Worm (Caenorhabditis elegans): Measurements from ENCODE around the gene fbxa-139.
"Not testable (repeated sequence)": the region's sequence is repeated elsewhere in the genome, so short reads cannot be mapped to it uniquely, and the experiment has no call there.

Gene fbxa-139

ce11 chrV:15610350-15610940, 16.0 kb upstream of the fbxa-139 start, which contains the start of the genes fbxa-153 and str-12 (continued):
- TF ChIP-seq flh-1 (GFP tag; optimal IDR thresholded peaks at IDR 0.05) (no peak), sem-2 (GFP tag; optimal IDR thresholded peaks at IDR 0.05) (no peak), pha-4 (tag; optimal IDR thresholded peaks at IDR 0.05) (peak; percentile 45), nhr-12 (tag; optimal IDR thresholded peaks at IDR 0.05) (no peak), lsy-2 (tag; optimal IDR thresholded peaks at IDR 0.05) (no peak), zip-8 (tag; optimal IDR thresholded peaks at IDR 0.05) (peak; percentile 20), ceh-39 (tag; optimal IDR thresholded peaks at IDR 0.05) (peak; percentile 48), snpc-4 (tag; optimal IDR thresholded peaks at IDR 0.05) (no peak), ham-2 (GFP tag; optimal IDR thresholded peaks at IDR 0.05) (peak; percentile 17)

ce11 chrV:15605045-15605444, 10.6 kb upstream of the fbxa-139 start, which contains the start of gene fbxa-154:
Gene fbxa-154 (minus strand): TSS chrV:15605145.
- TF ChIP-seq bed-3 (GFP tag; optimal IDR thresholded peaks at IDR 0.05): no peak
- no peak for TF ChIP-seq blmp-1 (tag; optimal IDR thresholded peaks at IDR 0.05)
- no peak for TF ChIP-seq ceh-43 (GFP tag; optimal IDR thresholded peaks at IDR 0.05)
- no peak for TF ChIP-seq lsy-2 (tag; optimal IDR thresholded peaks at IDR 0.05)
- no peak for TF ChIP-seq lin-32 (GFP tag; optimal IDR thresholded peaks at IDR 0.05)
- no peak for TF ChIP-seq elt-1 (tag; optimal IDR thresholded peaks at IDR 0.05; ENCODE audit: borderline replicate concordance, insufficient read depth)
- TF ChIP-seq nhr-76 (tag; optimal IDR thresholded peaks at IDR 0.05): no peak
- no peak for TF ChIP-seq ces-1 (GFP tag; optimal IDR thresholded peaks at IDR 0.05)
- TF ChIP-seq mab-5 (tag; optimal IDR thresholded peaks at IDR 0.05): no peak
- TF ChIP-seq ceh-39 (tag; optimal IDR thresholded peaks at IDR 0.05): no peak
- no peak for TF ChIP-seq nhr-2 (tag; optimal IDR thresholded peaks at IDR 0.05)
- no peak for TF ChIP-seq zip-8 (tag; optimal IDR thresholded peaks at IDR 0.05)
- TF ChIP-seq hlh-1 (tag; optimal IDR thresholded peaks at IDR 0.05): no peak
- no peak for TF ChIP-seq drap-1 (GFP tag; optimal IDR thresholded peaks at IDR 0.05)
- no peak for TF ChIP-seq tbx-8 (GFP tag; optimal IDR thresholded peaks at IDR 0.05)
- TF ChIP-seq snpc-4 (tag; optimal IDR thresholded peaks at IDR 0.05): no peak
- no peak for TF ChIP-seq cnd-1 (tag; optimal IDR thresholded peaks at IDR 0.05)
- TF ChIP-seq mls-2 (tag; optimal IDR thresholded peaks at IDR 0.05): no peak

DNA sequence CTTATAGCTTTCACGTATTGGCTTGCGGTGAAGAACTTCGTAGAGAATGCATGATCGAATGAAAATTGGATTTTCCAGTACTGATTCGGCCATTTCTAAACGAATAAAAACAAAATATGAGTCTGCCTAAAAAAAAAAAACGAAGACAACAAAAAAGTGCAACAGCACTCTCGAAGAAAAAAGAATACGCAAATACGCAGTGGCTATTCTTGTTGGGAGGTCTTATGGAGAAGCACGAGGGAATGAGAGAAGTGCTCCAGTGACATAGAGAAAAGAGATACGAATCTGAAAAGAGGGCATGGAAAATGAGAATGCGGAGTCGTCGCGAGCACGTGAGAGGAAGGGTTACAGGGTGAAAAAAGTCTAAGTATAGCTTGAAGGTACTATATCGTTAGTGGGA, 7.8 kb upstream of the fbxa-139 start, which contains the start of gene fbxa-152:
Gene fbxa-152, minus strand, starts transcription at position 101 of the 400 bp plus-strand sequence.
- TF ChIP-seq ces-1 (GFP tag; optimal IDR thresholded peaks at IDR 0.05) (no peak), pha-4 (tag; optimal IDR thresholded peaks at IDR 0.05) (no peak), nhr-76 (tag; optimal IDR thresholded peaks at IDR 0.05) (no peak), cnd-1 (tag; optimal IDR thresholded peaks at IDR 0.05) (no peak), nhr-28 (tag; optimal IDR thresholded peaks at IDR 0.05) (no peak), elt-3 (tag; optimal IDR thresholded peaks at IDR 0.05) (no peak), M03D4.4 (tag; optimal IDR thresholded peaks at IDR 0.05) (no peak), blmp-1 (tag; optimal IDR thresholded peaks at IDR 0.05) (no peak), lin-32 (GFP tag; optimal IDR thresholded peaks at IDR 0.05) (no peak), tbx-8 (GFP tag; optimal IDR thresholded peaks at IDR 0.05) (no peak), ham-2 (GFP tag; optimal IDR thresholded peaks at IDR 0.05) (no peak), nhr-12 (tag; optimal IDR thresholded peaks at IDR 0.05) (no peak), drap-1 (GFP tag; optimal IDR thresholded peaks at IDR 0.05) (no peak), snpc-4 (tag; optimal IDR thresholded peaks at IDR 0.05) (no peak), mab-5 (tag; optimal IDR thresholded peaks at IDR 0.05) (no peak), sem-2 (GFP tag; optimal IDR thresholded peaks at IDR 0.05) (no peak), unc-120 (tag; optimal IDR thresholded peaks at IDR 0.05; ENCODE audit: poor library complexity, severe bottlenecking) (no peak), zip-8 (tag; optimal IDR thresholded peaks at IDR 0.05) (no peak), nhr-237 (tag; optimal IDR thresholded peaks at IDR 0.05) (no peak), ztf-11 (tag; optimal IDR thresholded peaks at IDR 0.05) (no peak)

DNA sequence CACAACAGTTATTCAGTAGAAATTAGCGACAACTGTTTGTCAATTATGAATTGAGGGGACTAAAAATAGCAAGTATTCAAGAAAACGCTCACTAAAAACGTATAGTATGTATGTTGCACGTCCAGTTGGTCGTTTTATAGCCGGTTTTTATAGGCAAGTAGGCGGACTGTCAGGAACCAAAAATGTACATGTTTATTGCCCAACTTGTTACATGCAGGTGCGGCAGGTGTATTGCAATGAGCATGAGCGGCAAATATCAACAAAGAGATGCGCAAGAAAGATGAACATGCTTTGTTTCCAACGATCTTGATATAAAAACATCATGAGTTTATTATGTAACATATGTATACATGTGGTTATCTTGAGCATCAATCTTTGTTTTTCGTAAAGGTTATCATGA, 5.3 kb upstream of the fbxa-139 start, which contains the start of gene B0391.14:
Gene B0391.14, minus strand, starts transcription at position 101 of the 400 bp plus-strand sequence.
- TF ChIP-seq pha-4 (tag; optimal IDR thresholded peaks at IDR 0.05); flh-1 (GFP tag; optimal IDR thresholded peaks at IDR 0.05); elt-1 (tag; optimal IDR thresholded peaks at IDR 0.05; ENCODE audit: borderline replicate concordance, insufficient read depth): not testable (repeated sequence)

ce11 chrV:15590183-15590667, 4.2 kb downstream of the fbxa-139 start, which contains the start of gene F28F8.7:
Gene F28F8.7 (minus strand): TSS chrV:15590617.
- TF ChIP-seq lsy-2 (tag; optimal IDR thresholded peaks at IDR 0.05): peak; percentile 88
